Worm (Caenorhabditis elegans) whole organism, young adult: ENCODE results near the gene lias-1.

Experiments used
- B0261.1 ChIP-seq: sonication (generic microtip); optimal IDR thresholded peaks from 2 replicates; lab custom pipeline; 2016; ENCODE audit warnings: mild to moderate bottlenecking, missing genetic modification characterization, moderate library complexity, missing compliant biosample characterization
- F49E8.2 ChIP-seq: sonication (generic microtip); optimal IDR thresholded peaks from 3 replicates; lab custom pipeline; 2017; ENCODE audit warnings: missing genetic modification characterization, mild to moderate bottlenecking, missing compliant biosample characterization, antibody characterized with exemption, moderate library complexity; ENCODE audit not compliant: insufficient read depth
- K12H6.12 ChIP-seq: fragments of 200-800 bp; sonication (Bioruptor generic); optimal IDR thresholded peaks from 2 replicates; lab custom pipeline; 2018; ENCODE audit warnings: mild to moderate bottlenecking, missing genetic modification characterization, missing compliant biosample characterization
- dpff-1 ChIP-seq: sonication (generic microtip); optimal IDR thresholded peaks from 2 replicates; lab custom pipeline; 2017; ENCODE audit warnings: mild to moderate bottlenecking, missing genetic modification characterization, missing compliant biosample characterization
- efl-1 ChIP-seq: fragments of 150-350 bp; optimal IDR thresholded peaks from 2 replicates; lab custom pipeline; 2014; ENCODE audit warnings: missing biosample characterization, missing genetic modification reagents, missing genetic modification characterization
- fkh-3 ChIP-seq: sonication (generic microtip); optimal IDR thresholded peaks from 2 replicates; lab custom pipeline; 2016; ENCODE audit warnings: mild to moderate bottlenecking, missing genetic modification characterization, missing compliant biosample characterization
- mcd-1 ChIP-seq: fragments of 200-800 bp; sonication (Bioruptor generic); IDR thresholded peaks from 2 replicates; pipeline ENCODE4 v1.3.6; 2022; ENCODE audit warnings: missing genetic modification reagents, missing genetic modification characterization, missing compliant biosample characterization
- nfya-1 ChIP-seq: sonication (generic microtip); optimal IDR thresholded peaks from 2 replicates; lab custom pipeline; 2017; ENCODE audit warnings: antibody characterized with exemption, missing compliant biosample characterization, missing genetic modification characterization, borderline replicate concordance; ENCODE audit not compliant: insufficient read depth
- pha-4 ChIP-seq: fragments of 150-350 bp; sonication (generic microtip); optimal IDR thresholded peaks from 2 replicates; lab custom pipeline; 2014; ENCODE audit warnings: missing biosample characterization, missing genetic modification reagents, missing genetic modification characterization

DNA sequence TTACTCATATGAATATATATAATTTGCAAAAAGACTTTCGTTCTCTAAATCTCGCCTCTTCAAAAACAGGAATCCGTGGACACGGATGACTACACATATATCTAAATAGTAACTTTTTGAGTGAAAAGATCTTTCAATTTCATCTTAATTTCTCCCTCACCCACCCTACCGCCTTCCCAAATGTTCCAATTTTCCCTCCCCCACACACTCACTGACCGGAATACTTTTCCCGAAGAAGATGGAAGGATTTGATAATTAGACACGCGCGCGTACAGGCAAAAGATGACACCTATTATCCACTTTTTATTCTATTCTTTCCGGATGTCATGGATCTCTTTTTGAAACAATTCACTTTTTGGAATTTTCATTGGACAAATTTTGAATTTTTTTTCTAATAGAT, 24.0 kb downstream of the lias-1 start:
- TF ChIP-seq mcd-1 (GFP tag; lab: Robert Waterston, UW), result no peak
- TF ChIP-seq efl-1 (GFP tag; lab: Kevin White, UChicago), result no peak
- TF ChIP-seq B0261.1 (tag; lab: Kevin White, UChicago), result no peak
- TF ChIP-seq fkh-3 (tag; lab: Kevin White, UChicago), result no peak
- no peak for TF ChIP-seq pha-4 (tag; lab: Kevin White, UChicago)
- TF ChIP-seq nfya-1 (tag; lab: Kevin White, UChicago), result no peak
- no peak for TF ChIP-seq dpff-1
- no peak for TF ChIP-seq K12H6.12
- no peak for TF ChIP-seq F49E8.2
